Fruit fly (Drosophila melanogaster): Measurements from ENCODE around the gene RpL3.

Gene RpL3

DNA sequence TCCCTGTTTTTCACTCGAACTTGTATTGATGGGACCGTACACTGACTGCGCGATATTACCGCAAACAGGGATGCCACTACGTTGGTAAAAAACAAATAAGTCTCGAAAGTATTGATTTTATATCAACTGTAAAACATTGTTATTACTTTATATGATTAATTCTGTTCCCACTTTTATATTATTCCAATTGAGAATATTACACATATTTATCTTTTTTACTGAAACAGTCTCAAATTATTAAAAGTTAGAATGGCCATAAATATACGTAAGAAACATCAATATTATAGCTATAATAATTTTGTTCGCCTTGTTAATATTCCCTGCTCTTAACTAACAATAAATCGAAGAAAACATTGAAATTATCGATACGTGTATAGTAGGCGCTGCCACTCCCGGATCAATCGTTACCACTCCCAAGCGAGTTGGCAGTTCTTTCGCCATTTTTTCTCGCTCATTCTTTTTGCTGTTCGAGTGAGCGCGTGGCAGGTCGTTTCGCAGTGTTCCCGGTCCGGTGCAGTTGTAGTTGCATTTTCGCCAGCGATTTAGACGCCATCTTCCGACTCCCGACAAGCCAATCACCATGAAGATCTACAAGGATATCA, 11.8 kb upstream of the RpL3 start, which contains the start of the genes SdhC and Tctp (continued):
- no peak for TF ChIP-seq wek (GFP tag; optimal IDR thresholded peaks at IDR 0.05)
- peak; percentile 6 for TF ChIP-seq CG1529 (GFP tag; optimal IDR thresholded peaks at IDR 0.05)
- TF ChIP-seq CG14441 (GFP tag; IDR thresholded peaks at IDR 0.05) = no peak
- peak; percentile 27 for TF ChIP-seq pfk (GFP tag; optimal IDR thresholded peaks at IDR 0.05)
- peak; percentile 40 for TF ChIP-seq CG13123 (GFP tag; optimal IDR thresholded peaks at IDR 0.05)
- TF ChIP-seq CG30020 (tag; optimal IDR thresholded peaks at IDR 0.05) = peak; percentile 64
- no peak for TF ChIP-seq Kr (GFP tag; optimal IDR thresholded peaks at IDR 0.05)
- TF ChIP-seq Rfx (GFP tag; IDR thresholded peaks at IDR 0.05) = peak; percentile 37
- peak; percentile 94 for TF ChIP-seq MESR4 (GFP tag; optimal IDR thresholded peaks at IDR 0.05)
- no peak for TF ChIP-seq CG14667 (GFP tag; IDR thresholded peaks at IDR 0.05)
- TF ChIP-seq CG10654 (GFP tag; optimal IDR thresholded peaks at IDR 0.05) = peak; percentile 15
- peak; percentile 15 for TF ChIP-seq CG8388 (GFP tag; optimal IDR thresholded peaks at IDR 0.05)
- TF ChIP-seq CG6254 (GFP tag; optimal IDR thresholded peaks at IDR 0.05) = no peak
- TF ChIP-seq CG6175 (GFP tag; IDR thresholded peaks at IDR 0.05) = no peak
- no peak for TF ChIP-seq CG8765 (GFP tag; IDR thresholded peaks at IDR 0.05)
- TF ChIP-seq tgo (GFP tag; IDR thresholded peaks at IDR 0.05) = no peak
- no peak for TF ChIP-seq CG32772 (GFP tag; IDR thresholded peaks at IDR 0.05)
- TF ChIP-seq CG34224 (GFP tag; IDR thresholded peaks at IDR 0.05; ENCODE audit: partially characterized antibody) = peak; percentile 32; the same call in 1 of the 3 replicates
- peak; percentile 57 for TF ChIP-seq CG32532 (GFP tag; IDR thresholded peaks at IDR 0.05)
- no peak for TF ChIP-seq CG11247 (GFP tag; IDR thresholded peaks at IDR 0.05)
- no peak for TF ChIP-seq sqz (GFP tag; optimal IDR thresholded peaks at IDR 0.05)
- TF ChIP-seq sd (tag; optimal IDR thresholded peaks at IDR 0.05) = no peak
- no peak for TF ChIP-seq sob (GFP tag; IDR thresholded peaks at IDR 0.05)
- TF ChIP-seq nerfin-2 (GFP tag; IDR thresholded peaks at IDR 0.05; ENCODE audit: partially characterized antibody) = no peak
- TF ChIP-seq bsh (GFP tag; optimal IDR thresholded peaks at IDR 0.05) = peak in 1 of 2 experiments; percentile 20
- no peak for TF ChIP-seq C15 (GFP tag; IDR thresholded peaks at IDR 0.05)
- no peak for TF ChIP-seq crc (GFP tag; optimal IDR thresholded peaks at IDR 0.05)
- no peak for TF ChIP-seq sima (GFP tag; optimal IDR thresholded peaks at IDR 0.05)
- TF ChIP-seq nau (GFP tag; optimal IDR thresholded peaks at IDR 0.05) = no peak
- TF ChIP-seq CG9876 (GFP tag; optimal IDR thresholded peaks at IDR 0.05) = no peak
- TF ChIP-seq CG12071 (GFP tag; optimal IDR thresholded peaks at IDR 0.05) = no peak
- TF ChIP-seq az2 (GFP tag; optimal IDR thresholded peaks at IDR 0.05) = peak; percentile 46
- peak; percentile 34 for TF ChIP-seq HmgD (GFP tag; optimal IDR thresholded peaks at IDR 0.05)
- TF ChIP-seq NK7.1 (GFP tag; optimal IDR thresholded peaks at IDR 0.05) = no peak
- peak; percentile 90 for TF ChIP-seq sens (GFP tag)
- no peak for TF ChIP-seq Rx (GFP tag; IDR thresholded peaks at IDR 0.05)
- peak; percentile 72 for TF ChIP-seq row (GFP tag; IDR thresholded peaks at IDR 0.05)
- peak; percentile 3 for TF ChIP-seq slou (GFP tag; optimal IDR thresholded peaks at IDR 0.05)
- TF ChIP-seq p53 (GFP tag; optimal IDR thresholded peaks at IDR 0.05) = no peak
- TF ChIP-seq CG1832 (GFP tag; optimal IDR thresholded peaks at IDR 0.05) = no peak
- TF ChIP-seq twi (tag; optimal IDR thresholded peaks at IDR 0.05) = no peak
- TF ChIP-seq Mes4 (GFP tag; optimal IDR thresholded peaks at IDR 0.05) = no peak
- no peak for TF ChIP-seq Stat92E (GFP tag; optimal IDR thresholded peaks at IDR 0.05)
- TF ChIP-seq usp (GFP tag; optimal IDR thresholded peaks at IDR 0.05) = no peak
- no peak for TF ChIP-seq ftz-f1 (GFP tag; optimal IDR thresholded peaks at IDR 0.05)
- peak; percentile 12 for TF ChIP-seq CG10209 (GFP tag; optimal IDR thresholded peaks at IDR 0.05)
- TF ChIP-seq seq (GFP tag; IDR thresholded peaks at IDR 0.05) = no peak
- peak; percentile 62 for TF ChIP-seq CG18262 (tag; optimal IDR thresholded peaks at IDR 0.05)
- no peak for TF ChIP-seq Opbp (GFP tag; IDR thresholded peaks at IDR 0.05; ENCODE audit: partially characterized antibody)
- no peak for TF ChIP-seq CG10274 (GFP tag; optimal IDR thresholded peaks at IDR 0.05)
- TF ChIP-seq corto (GFP tag; optimal IDR thresholded peaks at IDR 0.05) = no peak
